Fruit fly (Drosophila melanogaster) whole organism, embryonic: ENCODE results near the gene orion.

Source experiments
- CG10147 ChIP-seq: fragments of 200-800 bp; sonication (Bioruptor generic); optimal IDR thresholded peaks from 2 replicates; lab custom pipeline; 2019; ENCODE audit warnings: missing biosample characterization, mild to moderate bottlenecking, missing genetic modification characterization, moderate library complexity
- CG10431 ChIP-seq: fragments of 200-800 bp; sonication (Bioruptor generic); optimal IDR thresholded peaks from 3 replicates; lab custom pipeline; 2018; ENCODE audit warnings: missing biosample characterization, mild to moderate bottlenecking, missing genetic modification characterization
- CG12104 ChIP-seq: fragments of 200-800 bp; sonication (Bioruptor generic); optimal IDR thresholded peaks from 3 replicates; lab custom pipeline; 2016; ENCODE audit warnings: missing biosample characterization, missing genetic modification characterization
- CG13287 ChIP-seq: fragments of 200-800 bp; sonication (Bioruptor generic); IDR thresholded peaks from 2 replicates; pipeline ENCODE4 v1.3.6; 2022; ENCODE audit warnings: missing biosample characterization, missing genetic modification characterization; ENCODE audit not compliant: partially characterized antibody
- CG13775 ChIP-seq: fragments of 200-800 bp; sonication (Bioruptor generic); optimal IDR thresholded peaks from 3 replicates; lab custom pipeline; 2017; ENCODE audit warnings: missing biosample characterization, mild to moderate bottlenecking, missing genetic modification characterization
- CG15601 ChIP-seq: fragments of 200-800 bp; sonication (Bioruptor generic); optimal IDR thresholded peaks from 3 replicates; lab custom pipeline; 2019; ENCODE audit warnings: missing biosample characterization, mild to moderate bottlenecking, missing genetic modification characterization, moderate library complexity
- CG16779 ChIP-seq: fragments of 200-800 bp; sonication (Bioruptor generic); IDR thresholded peaks from 2 replicates; pipeline ENCODE4 v1.3.6; 2022; ENCODE audit warnings: missing biosample characterization, missing genetic modification characterization
- CG17912 ChIP-seq: fragments of 200-800 bp; sonication (Bioruptor generic); optimal IDR thresholded peaks from 2 replicates; lab custom pipeline; 2018; ENCODE audit warnings: missing biosample characterization, mild to moderate bottlenecking, missing genetic modification characterization
- CG18476 ChIP-seq: fragments of 200-800 bp; sonication (Bioruptor generic); optimal IDR thresholded peaks from 2 replicates; lab custom pipeline; 2016; ENCODE audit warnings: missing biosample characterization, mild to moderate bottlenecking, missing genetic modification characterization
- CG33213 ChIP-seq: fragments of 200-800 bp; sonication (Bioruptor generic); optimal IDR thresholded peaks from 3 replicates; lab custom pipeline; 2016; ENCODE audit warnings: missing biosample characterization, missing genetic modification characterization
- CG3407 ChIP-seq: fragments of 200-800 bp; sonication (Bioruptor generic); optimal IDR thresholded peaks from 2 replicates; lab custom pipeline; 2018; ENCODE audit warnings: missing biosample characterization, mild to moderate bottlenecking, missing genetic modification characterization
- CG3726 ChIP-seq: fragments of 200-800 bp; sonication (Bioruptor generic); IDR thresholded peaks from 3 replicates; pipeline ENCODE4, ENCODE4 v1.3.6; 2022; ENCODE audit warnings: missing biosample characterization, missing genetic modification characterization
- CG42726 ChIP-seq: fragments of 200-800 bp; sonication (Bioruptor generic); IDR thresholded peaks from 2 replicates; pipeline ENCODE4 v1.3.6; 2022; ENCODE audit warnings: missing biosample characterization, missing genetic modification characterization; ENCODE audit not compliant: partially characterized antibody
- CG4730 ChIP-seq: fragments of 200-800 bp; sonication (Bioruptor generic); IDR thresholded peaks from 2 replicates; pipeline ENCODE4 v1.3.6; 2022; ENCODE audit warnings: missing biosample characterization, missing genetic modification characterization
- CG4820 ChIP-seq: fragments of 200-800 bp; sonication (Bioruptor generic); optimal IDR thresholded peaks from 3 replicates; lab custom pipeline; 2016; ENCODE audit warnings: missing biosample characterization, missing genetic modification characterization
- CG7556 ChIP-seq: fragments of 200-800 bp; sonication (Bioruptor generic); optimal IDR thresholded peaks from 2 replicates; lab custom pipeline; 2017; ENCODE audit warnings: missing biosample characterization, mild to moderate bottlenecking, missing genetic modification characterization
- CG9797 ChIP-seq: fragments of 200-800 bp; sonication (Bioruptor generic); optimal IDR thresholded peaks from 3 replicates; lab custom pipeline; 2018; ENCODE audit warnings: missing biosample characterization, mild to moderate bottlenecking, missing genetic modification characterization
- CHES-1-like ChIP-seq: fragments of 200-800 bp; sonication (Bioruptor generic); optimal IDR thresholded peaks from 2 replicates; lab custom pipeline; 2016; ENCODE audit warnings: missing biosample characterization, missing genetic modification characterization
- D ChIP-seq, 2 experiments: fragments of 200-800 bp in 1 of 2; fragments of >200 bp in 1 of 2; sonication (Bioruptor generic) in 1 of 2; optimal IDR thresholded peaks; 2 replicates in 1 of 2; 3 replicates in 1 of 2; lab custom pipeline; 2017; ENCODE audit warnings: mild to moderate bottlenecking in 1 of 2, missing biosample characterization in 1 of 2, missing genetic modification characterization in 1 of 2, missing genetic modification reagents in 1 of 2
- Dek ChIP-seq: fragments of 200-800 bp; sonication (Bioruptor generic); optimal IDR thresholded peaks from 3 replicates; lab custom pipeline; 2019; ENCODE audit warnings: missing biosample characterization, mild to moderate bottlenecking, missing genetic modification characterization, moderate library complexity
- Ets65A ChIP-seq: fragments of 200-800 bp; sonication (Bioruptor generic); peaks from one replicate; lab custom pipeline; 2016; ENCODE audit warnings: missing biosample characterization, missing genetic modification characterization
- Fer1 ChIP-seq: fragments of 200-800 bp; sonication (Bioruptor generic); optimal IDR thresholded peaks from 2 replicates; lab custom pipeline; 2017; ENCODE audit warnings: missing biosample characterization, mild to moderate bottlenecking, missing genetic modification characterization
- Lim3 ChIP-seq: fragments of 200-800 bp; sonication (Bioruptor generic); IDR thresholded peaks from 2 replicates; pipeline ENCODE4 v1.3.6; 2022; ENCODE audit warnings: missing biosample characterization, missing genetic modification characterization
- Mes4 ChIP-seq: fragments of 200-800 bp; sonication (Bioruptor generic); optimal IDR thresholded peaks from 2 replicates; lab custom pipeline; 2016; ENCODE audit warnings: missing biosample characterization, missing genetic modification characterization
- Myb ChIP-seq: fragments of 200-800 bp; sonication (Bioruptor generic); optimal IDR thresholded peaks from 2 replicates; lab custom pipeline; 2016; ENCODE audit warnings: missing biosample characterization, missing genetic modification characterization
- NFAT ChIP-seq: fragments of 200-800 bp; sonication (Bioruptor generic); IDR thresholded peaks from 2 replicates; pipeline ENCODE4 v1.3.6; 2022; ENCODE audit warnings: missing biosample characterization, missing genetic modification characterization
- Opbp ChIP-seq: fragments of 200-800 bp; sonication (Bioruptor generic); IDR thresholded peaks from 3 replicates; pipeline ENCODE4 v1.3.6; 2022; ENCODE audit warnings: missing biosample characterization, missing genetic modification characterization; ENCODE audit not compliant: partially characterized antibody
- Ssrp ChIP-seq: fragments of 200-800 bp; sonication (Bioruptor generic); optimal IDR thresholded peaks from 2 replicates; lab custom pipeline; 2018; ENCODE audit warnings: missing biosample characterization, mild to moderate bottlenecking, missing genetic modification characterization, moderate library complexity
- ase ChIP-seq: fragments of 200-800 bp; sonication (Bioruptor generic); IDR thresholded peaks from 3 replicates; pipeline ENCODE4 v1.3.6; 2022; ENCODE audit warnings: missing biosample characterization, missing genetic modification characterization
- ash1 ChIP-seq: fragments of 200-800 bp; sonication (Bioruptor generic); optimal IDR thresholded peaks from 2 replicates; lab custom pipeline; 2018; ENCODE audit warnings: missing biosample characterization, mild to moderate bottlenecking, missing genetic modification characterization
- cad ChIP-seq: fragments of >200 bp; optimal IDR thresholded peaks from 2 replicates; lab custom pipeline; 2017; ENCODE audit warnings: missing biosample characterization, missing genetic modification characterization
- dan ChIP-seq: fragments of 200-800 bp; sonication (Bioruptor generic); IDR thresholded peaks from 2 replicates; pipeline ENCODE4 v1.3.6; 2022; ENCODE audit warnings: missing biosample characterization, missing genetic modification characterization
- eyg ChIP-seq: fragments of 200-800 bp; sonication (Bioruptor generic); optimal IDR thresholded peaks from 3 replicates; lab custom pipeline; 2016; ENCODE audit warnings: missing biosample characterization, missing genetic modification characterization
- fd102C ChIP-seq: fragments of 200-800 bp; sonication (Bioruptor generic); optimal IDR thresholded peaks from 2 replicates; lab custom pipeline; 2018; ENCODE audit warnings: missing biosample characterization, mild to moderate bottlenecking, missing genetic modification characterization, moderate library complexity
- fu2 ChIP-seq: fragments of 200-800 bp; sonication (Bioruptor generic); optimal IDR thresholded peaks from 2 replicates; lab custom pipeline; 2016; ENCODE audit warnings: missing biosample characterization, missing genetic modification characterization
- gcm ChIP-seq: fragments of 200-800 bp; sonication (Bioruptor generic); optimal IDR thresholded peaks from 2 replicates; lab custom pipeline; 2019; ENCODE audit warnings: missing biosample characterization, mild to moderate bottlenecking, missing genetic modification characterization, moderate library complexity
- gem ChIP-seq: fragments of 200-800 bp; sonication (Bioruptor generic); optimal IDR thresholded peaks from 2 replicates; lab custom pipeline; 2019; ENCODE audit warnings: missing biosample characterization, mild to moderate bottlenecking, missing genetic modification characterization, moderate library complexity
- mam ChIP-seq: fragments of 200-800 bp; sonication (Bioruptor generic); optimal IDR thresholded peaks from 3 replicates; lab custom pipeline; 2016; ENCODE audit warnings: missing biosample characterization, missing genetic modification characterization
- psq ChIP-seq: fragments of 200-800 bp; sonication (Bioruptor generic); optimal IDR thresholded peaks from 2 replicates; lab custom pipeline; 2017; ENCODE audit warnings: missing biosample characterization, missing genetic modification characterization
- sc ChIP-seq, 3 experiments: fragments of >200 bp in 2 of 3; fragments of 200-800 bp in 1 of 3; sonication (Bioruptor generic) in 1 of 3; optimal IDR thresholded peaks; 2 replicates in 2 of 3; 3 replicates in 1 of 3; lab custom pipeline; 2017; ENCODE audit warnings: mild to moderate bottlenecking in 1 of 3, missing biosample characterization in 1 of 3, missing genetic modification characterization in 1 of 3, missing genetic modification reagents in 1 of 3
- sens ChIP-seq: fragments of 200-800 bp; sonication (Bioruptor generic); peaks from one replicate; lab custom pipeline; 2016; ENCODE audit warnings: missing biosample characterization, missing genetic modification characterization
- sim ChIP-seq: fragments of 200-800 bp; sonication (Bioruptor generic); IDR thresholded peaks from 2 replicates; pipeline ENCODE4 v1.3.6; 2022; ENCODE audit warnings: missing biosample characterization, missing genetic modification characterization
- twi ChIP-seq: fragments of 200-800 bp; optimal IDR thresholded peaks from 2 replicates; lab custom pipeline; 2019; ENCODE audit warnings: missing biosample characterization, mild to moderate bottlenecking, missing genetic modification characterization, moderate library complexity
- wdn ChIP-seq: fragments of 200-800 bp; sonication (Bioruptor generic); IDR thresholded peaks from 2 replicates; pipeline ENCODE4 v1.3.6; 2022; ENCODE audit warnings: missing biosample characterization, missing genetic modification characterization

The orion gene

DNA sequence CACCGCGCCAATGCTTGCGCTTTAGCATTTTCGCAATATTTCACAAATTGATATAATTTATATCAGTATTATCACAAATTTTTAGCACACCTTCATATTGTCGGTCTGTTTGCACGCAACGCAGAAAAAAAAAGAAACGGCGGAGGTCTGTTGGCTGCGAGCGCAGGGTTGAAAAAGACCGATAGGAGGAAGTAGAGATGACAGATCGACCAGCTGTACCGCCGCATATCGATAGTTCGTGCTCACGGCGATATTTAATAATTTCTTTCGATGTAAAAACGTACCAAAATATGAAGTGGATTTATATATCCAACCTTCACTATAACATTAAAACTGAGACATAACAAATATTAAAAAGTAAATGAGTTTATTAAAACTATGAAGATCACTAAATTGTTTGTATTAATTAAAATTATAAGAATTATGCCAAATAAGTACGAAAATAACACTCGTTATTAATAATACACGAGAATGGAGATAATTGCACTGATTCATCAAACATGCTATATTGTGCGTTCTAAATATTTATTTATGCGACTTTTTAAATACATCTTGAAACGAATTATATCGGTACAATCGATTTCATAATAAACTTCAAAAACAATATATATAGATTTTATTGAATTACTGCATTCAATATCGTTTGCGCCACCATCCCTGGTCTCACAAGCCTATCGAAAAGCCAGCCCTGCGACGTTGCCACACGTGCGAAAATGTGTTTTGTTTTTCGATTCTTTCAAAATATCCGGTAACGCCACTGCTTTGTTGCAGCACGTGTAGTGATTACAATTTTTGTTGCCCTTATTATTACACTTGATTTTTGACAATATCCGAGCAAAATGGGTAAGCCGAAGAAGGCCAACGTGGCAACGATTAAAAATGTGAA is 45.3 kb downstream of the orion start, which contains the start of the genes RpS6 and bys (continued):
- no peak for TF ChIP-seq psq
- TF ChIP-seq mam (GFP tag; lab: Kevin White, UChicago) = peak; percentile 31
- peak; percentile 16 for TF ChIP-seq CG10147
- TF ChIP-seq CG33213 (GFP tag; lab: Kevin White, UChicago) = peak; percentile 26
- peak; percentile 10 for TF ChIP-seq CG15601

- TF ChIP-seq sim (no peak), Opbp (GFP tag; lab: Robert Waterston, UW) (0 out of 3 replicates have a peak, but pooled peaks have one; percentile 10), CG3726 (GFP tag; lab: Robert Waterston, UW) (no peak), sens (GFP tag; lab: Kevin White, UChicago) (peak; percentile 53), Ets65A (peak; percentile 65)
Measured at dm6 chrX:7900659-7901058, 46.0 kb downstream of the orion start.

DNA sequence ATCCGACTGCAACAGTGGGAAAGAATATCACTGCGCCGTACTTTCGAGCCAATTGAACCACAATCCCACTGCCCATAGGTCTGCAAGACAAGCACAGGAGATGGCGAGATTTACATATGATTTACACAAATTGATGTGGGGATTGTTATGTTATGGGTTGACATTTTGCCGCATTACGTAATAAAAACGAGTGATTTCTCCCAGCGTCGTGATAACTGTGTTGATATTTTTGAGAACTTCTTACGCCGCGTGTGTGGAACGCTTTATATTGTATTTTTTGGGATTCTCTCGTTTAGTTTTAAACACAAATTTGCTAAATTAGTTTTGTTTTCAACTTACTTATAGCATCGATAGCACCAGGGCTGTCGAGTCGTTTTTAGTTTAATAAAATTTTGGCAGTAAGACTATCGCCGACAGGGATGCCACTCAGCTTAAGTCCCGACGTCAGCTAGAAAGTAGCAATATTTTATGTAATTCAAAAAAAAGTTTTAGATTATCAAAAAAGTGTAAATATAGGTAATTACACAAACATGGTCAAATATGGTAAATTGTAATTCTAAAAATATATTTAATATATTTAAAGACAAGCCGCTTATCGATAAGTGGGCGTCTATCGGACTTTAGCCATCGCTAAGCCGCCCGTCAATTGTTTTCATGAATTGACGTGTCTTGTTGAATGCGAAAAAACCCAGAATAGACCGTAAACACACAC is 53.1 kb downstream of the orion start, which contains the start of the genes CG45089, ND-MNLL and p115:
TSS of gene CG45089 (minus strand) at position 388 of the 712 bp plus-strand sequence.
TSS of gene ND-MNLL (minus strand) at position 388 of the 712 bp plus-strand sequence.
TSS of gene p115 (plus strand) at position 621 of the 712 bp plus-strand sequence.
- TF ChIP-seq fu2 (GFP tag; lab: Kevin White, UChicago) (peak; percentile 20), CG17912 (GFP tag; lab: Kevin White, UChicago) (no peak), CG3407 (GFP tag; lab: Kevin White, UChicago) (peak; percentile 14), Mes4 (GFP tag; lab: Kevin White, UChicago) (no peak), CG12104 (GFP tag; lab: Kevin White, UChicago) (no peak), CG4730 (GFP tag; lab: Robert Waterston, UW) (no peak), wdn (0 out of 2 replicates have a peak, but pooled peaks have one; percentile 40), cad (GFP tag; lab: Kevin White, UChicago) (no peak), gcm (GFP tag; lab: Kevin White, UChicago) (peak; percentile 46), CG7556 (peak; percentile 26), CG13287 (GFP tag; lab: Robert Waterston, UW) (peak; percentile 81), CG42726 (GFP tag; lab: Robert Waterston, UW) (no peak), gem (tag; lab: Kevin White, UChicago) (peak; percentile 78), Lim3 (GFP tag; lab: Robert Waterston, UW) (no peak), Fer1 (GFP tag; lab: Kevin White, UChicago) (peak; percentile 63), Ssrp (tag; lab: Kevin White, UChicago) (peak; percentile 35), CG18476 (GFP tag; lab: Kevin White, UChicago) (peak; percentile 33), CHES-1-like (GFP tag; lab: Kevin White, UChicago) (no peak), Dek (tag; lab: Kevin White, UChicago) (peak; percentile 48), twi (peak; percentile 26), CG10431 (no peak), dan (GFP tag; lab: Robert Waterston, UW) (no peak), eyg (no peak), CG13775 (peak; percentile 65), fd102C (GFP tag; lab: Kevin White, UChicago) (no peak), Myb (GFP tag; lab: Kevin White, UChicago) (peak; percentile 20), ash1 (GFP tag; lab: Kevin White, UChicago) (no peak), CG16779 (GFP tag; lab: Robert Waterston, UW) (no peak), NFAT (peak; percentile 44; the same call in 1 of the 2 replicates), D (optimal IDR thresholded peaks at IDR 0.05; lab: Kevin White, UChicago) (no peak), D (GFP tag; optimal IDR thresholded peaks at IDR 0.05; lab: Kevin White, UChicago) (no peak), CG4820 (GFP tag; lab: Kevin White, UChicago) (peak; percentile 36), CG9797 (GFP tag; lab: Kevin White, UChicago) (peak; percentile 22), sc (optimal IDR thresholded peaks at IDR 0.05; lab: Kevin White, UChicago) (no peak), sc (GFP tag; optimal IDR thresholded peaks at IDR 0.05; lab: Kevin White, UChicago) (peak; percentile 6), ase (GFP tag; lab: Robert Waterston, UW) (no peak)
